Worm (Caenorhabditis elegans): ENCODE results near the gene H37A05.2.

DNA sequence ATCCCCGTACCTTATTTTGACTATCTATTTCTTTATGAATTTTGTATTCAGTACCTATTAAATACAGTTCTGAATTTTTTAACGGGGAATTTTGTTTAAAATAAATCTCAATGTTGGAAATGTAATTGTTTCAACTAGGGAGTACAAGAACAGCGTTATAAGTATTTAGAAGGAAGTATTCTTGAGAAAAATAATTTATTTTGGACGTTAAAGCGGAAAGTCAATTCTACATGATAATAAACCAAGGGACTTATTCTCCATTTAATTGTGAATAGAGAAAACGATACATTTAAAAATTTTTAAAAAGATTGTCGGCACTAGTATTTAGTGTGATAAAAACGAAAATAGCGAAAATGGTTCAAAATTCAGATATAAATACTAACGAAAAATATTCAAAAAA lies 35.1 kb upstream of the H37A05.2 start:
- TF ChIP-seq ama-1 (optimal IDR thresholded peaks at IDR 0.05): no peak
- no peak for TF ChIP-seq skn-1 (tag; optimal IDR thresholded peaks at IDR 0.05)
- no peak for TF ChIP-seq lin-13 (GFP tag; optimal IDR thresholded peaks at IDR 0.05)
- no peak for TF ChIP-seq nhr-12 (tag; optimal IDR thresholded peaks at IDR 0.05)
- no peak for TF ChIP-seq elt-1 (tag; optimal IDR thresholded peaks at IDR 0.05)
